Worm (Caenorhabditis elegans) whole organism, L4 larva: ENCODE measurements around the gene aakg-5.

Experiments used
- F10B5.3 ChIP-seq: sonication (generic microtip); optimal IDR thresholded peaks from 2 replicates; lab custom pipeline; 2016; ENCODE audit warnings: mild to moderate bottlenecking, missing genetic modification characterization, missing compliant biosample characterization
- F37D6.2 ChIP-seq: sonication (generic microtip); optimal IDR thresholded peaks from 2 replicates; lab custom pipeline; 2016; ENCODE audit warnings: mild to moderate bottlenecking, missing genetic modification characterization, missing compliant biosample characterization
- F44E2.7 ChIP-seq: fragments of 200-800 bp; sonication (Bioruptor generic); IDR thresholded peaks from 2 replicates; pipeline ENCODE4 v2.1.2; 2022; ENCODE audit warnings: missing genetic modification characterization, missing compliant biosample characterization
- R02D3.7 ChIP-seq: fragments of 150-350 bp; sonication (generic microtip); optimal IDR thresholded peaks from 3 replicates; lab custom pipeline; 2014; ENCODE audit warnings: missing biosample characterization, missing genetic modification characterization
- Y105C5A.15 ChIP-seq: fragments of 200-800 bp; sonication (Bioruptor generic); IDR thresholded peaks from 2 replicates; pipeline ENCODE4 v1.3.6; 2022; ENCODE audit warnings: missing genetic modification characterization, missing compliant biosample characterization
- Y48G9A.11 ChIP-seq: fragments of 200-800 bp; sonication (Bioruptor generic); IDR thresholded peaks from 2 replicates; pipeline ENCODE4 v1.3.6; 2022; ENCODE audit warnings: missing genetic modification reagents, missing genetic modification characterization, missing compliant biosample characterization
- Y5F2A.4 ChIP-seq: fragments of 200-800 bp; sonication (Bioruptor generic); optimal IDR thresholded peaks from 2 replicates; lab custom pipeline; 2018; ENCODE audit warnings: mild to moderate bottlenecking, missing genetic modification characterization, missing compliant biosample characterization
- Y75B8A.6 ChIP-seq: fragments of 200-800 bp; sonication (Bioruptor generic); IDR thresholded peaks from 2 replicates; pipeline ENCODE4 v1.3.6; 2022; ENCODE audit warnings: missing genetic modification reagents, missing genetic modification characterization, missing compliant biosample characterization
- ama-1 ChIP-seq: fragments of 150-350 bp; optimal IDR thresholded peaks from 2 replicates; lab custom pipeline; 2014; ENCODE audit warnings: inconsistent platforms, mixed read lengths
- attf-4 ChIP-seq: sonication (generic microtip); optimal IDR thresholded peaks from 3 replicates; lab custom pipeline; 2017; ENCODE audit warnings: missing biosample characterization, missing genetic modification characterization
- ceh-20 ChIP-seq: fragments of 200-800 bp; sonication (Bioruptor generic); IDR thresholded peaks from 2 replicates; pipeline ENCODE4 v1.3.6; 2022; ENCODE audit warnings: missing genetic modification reagents, missing genetic modification characterization, missing compliant biosample characterization
- ceh-28 ChIP-seq: fragments of 150-350 bp; optimal IDR thresholded peaks from 2 replicates; lab custom pipeline; 2014; ENCODE audit warnings: missing biosample characterization, missing genetic modification reagents, missing genetic modification characterization
- ceh-32 ChIP-seq: sonication (generic microtip); optimal IDR thresholded peaks from 2 replicates; lab custom pipeline; 2016; ENCODE audit warnings: mild to moderate bottlenecking, missing genetic modification characterization, missing compliant biosample characterization; ENCODE audit not compliant: poor library complexity
- ceh-62 ChIP-seq: sonication (generic microtip); optimal IDR thresholded peaks from 2 replicates; lab custom pipeline; 2017; ENCODE audit warnings: missing biosample characterization, missing genetic modification characterization
- cey-2 ChIP-seq: sonication (generic microtip); optimal IDR thresholded peaks from 3 replicates; lab custom pipeline; 2017; ENCODE audit warnings: missing genetic modification characterization, mild to moderate bottlenecking, missing compliant biosample characterization, antibody characterized with exemption, borderline replicate concordance; ENCODE audit not compliant: insufficient read depth
- daf-12 ChIP-seq: fragments of 150-350 bp; optimal IDR thresholded peaks from 2 replicates; lab custom pipeline; 2014; ENCODE audit warnings: missing biosample characterization, missing genetic modification reagents, missing genetic modification characterization
- daf-16 ChIP-seq, 3 experiments: sonication (generic microtip); optimal IDR thresholded peaks; 2 replicates each; lab custom pipeline; 2016 to 2017; ENCODE audit warnings: missing genetic modification characterization in 3 of 3, missing genetic modification reagents in 3 of 3, mild to moderate bottlenecking in 2 of 3, missing compliant biosample characterization in 2 of 3, missing biosample characterization in 1 of 3, moderate library complexity in 1 of 3
- dmd-6 ChIP-seq: fragments of 200-800 bp; sonication (Bioruptor generic); IDR thresholded peaks from 2 replicates; pipeline ENCODE4 v1.3.6; 2022; ENCODE audit warnings: missing genetic modification reagents, missing genetic modification characterization, missing compliant biosample characterization
- dmd-9 ChIP-seq: fragments of 200-800 bp; sonication (Bioruptor generic); IDR thresholded peaks from 2 replicates; pipeline ENCODE4 v1.3.6; 2022; ENCODE audit warnings: missing genetic modification reagents, missing genetic modification characterization, missing compliant biosample characterization
- dpl-1 ChIP-seq: fragments of 150-350 bp; optimal IDR thresholded peaks from 2 replicates; lab custom pipeline; 2014; ENCODE audit warnings: missing biosample characterization, missing genetic modification reagents, missing genetic modification characterization
- duxl-1 ChIP-seq: sonication (generic microtip); optimal IDR thresholded peaks from 2 replicates; lab custom pipeline; 2016; ENCODE audit warnings: mild to moderate bottlenecking, missing genetic modification characterization, moderate library complexity, missing compliant biosample characterization; ENCODE audit not compliant: poor library complexity
- egl-27 ChIP-seq: sonication (generic microtip); optimal IDR thresholded peaks from 3 replicates; lab custom pipeline; 2017; ENCODE audit warnings: missing biosample characterization, missing genetic modification reagents, missing genetic modification characterization
- egl-43 ChIP-seq: fragments of 200-800 bp; sonication (Bioruptor generic); IDR thresholded peaks from 2 replicates; pipeline ENCODE4 v1.3.6; 2022; ENCODE audit warnings: missing genetic modification reagents, missing genetic modification characterization, missing compliant biosample characterization
- fos-1 ChIP-seq: fragments of 150-350 bp; optimal IDR thresholded peaks from 2 replicates; lab custom pipeline; 2014; ENCODE audit warnings: missing biosample characterization, missing genetic modification characterization
- gei-8 ChIP-seq: fragments of 200-800 bp; sonication (Bioruptor generic); optimal IDR thresholded peaks from 2 replicates; lab custom pipeline; 2018; ENCODE audit warnings: mild to moderate bottlenecking, missing genetic modification characterization, missing compliant biosample characterization
- hlh-11 ChIP-seq: fragments of 200-800 bp; sonication (Bioruptor generic); optimal IDR thresholded peaks from 2 replicates; lab custom pipeline; 2018; ENCODE audit warnings: mild to moderate bottlenecking, missing genetic modification characterization, missing compliant biosample characterization
- hlh-30 ChIP-seq: sonication (generic microtip); optimal IDR thresholded peaks from 2 replicates; lab custom pipeline; 2017; ENCODE audit warnings: antibody characterized with exemption, mild to moderate bottlenecking, missing genetic modification characterization, missing compliant biosample characterization; ENCODE audit not compliant: insufficient read depth
- lsy-2 ChIP-seq, 2 experiments: fragments of 150-350 bp in 1 of 2; sonication (generic microtip) in 1 of 2; optimal IDR thresholded peaks; 2 replicates each; lab custom pipeline; 2014 to 2017; ENCODE audit warnings: missing biosample characterization in 2 of 2, missing genetic modification characterization in 2 of 2
- madf-9 ChIP-seq: fragments of 200-800 bp; sonication (Bioruptor generic); conservative IDR thresholded peaks from 2 replicates; pipeline ENCODE4 v1.3.6; 2022; ENCODE audit warnings: missing genetic modification reagents, missing genetic modification characterization, missing compliant biosample characterization
- mdt-29 ChIP-seq: fragments of 200-800 bp; sonication (Bioruptor generic); IDR thresholded peaks from 2 replicates; pipeline ENCODE4 v1.3.6; 2022; ENCODE audit warnings: missing genetic modification reagents, missing genetic modification characterization, missing compliant biosample characterization
- mep-1 ChIP-seq: fragments of 150-350 bp; sonication (generic microtip); optimal IDR thresholded peaks from 3 replicates; lab custom pipeline; 2014; ENCODE audit warnings: missing biosample characterization, missing genetic modification characterization
- mxl-3 ChIP-seq: fragments of 200-800 bp; sonication (Bioruptor generic); optimal IDR thresholded peaks from 2 replicates; lab custom pipeline; 2018; ENCODE audit warnings: mild to moderate bottlenecking, missing genetic modification characterization, missing compliant biosample characterization
- nhr-102 ChIP-seq: sonication (generic microtip); optimal IDR thresholded peaks from 2 replicates; lab custom pipeline; 2016; ENCODE audit warnings: mild to moderate bottlenecking, missing genetic modification characterization, moderate library complexity, missing compliant biosample characterization
- nhr-111 ChIP-seq: fragments of 200-800 bp; sonication (Bioruptor generic); optimal IDR thresholded peaks from 2 replicates; lab custom pipeline; 2018; ENCODE audit warnings: mild to moderate bottlenecking, missing genetic modification characterization, missing compliant biosample characterization
- nhr-25 ChIP-seq: sonication (generic microtip); optimal IDR thresholded peaks from 2 replicates; lab custom pipeline; 2017; ENCODE audit warnings: missing genetic modification characterization, mild to moderate bottlenecking, missing compliant biosample characterization, antibody characterized with exemption, moderate library complexity, borderline replicate concordance; ENCODE audit not compliant: insufficient read depth
- nhr-41 ChIP-seq: fragments of 200-800 bp; sonication (Bioruptor generic); IDR thresholded peaks from 2 replicates; pipeline ENCODE4 v1.3.6; 2022; ENCODE audit warnings: missing genetic modification reagents, missing genetic modification characterization, missing compliant biosample characterization
- nhr-42 ChIP-seq: fragments of 200-800 bp; sonication (Bioruptor generic); IDR thresholded peaks from 2 replicates; pipeline ENCODE4 v1.3.6; 2022; ENCODE audit warnings: missing genetic modification characterization, missing compliant biosample characterization
- nhr-48 ChIP-seq: sonication (generic microtip); optimal IDR thresholded peaks from 2 replicates; lab custom pipeline; 2016; ENCODE audit warnings: mild to moderate bottlenecking, missing genetic modification characterization, missing compliant biosample characterization
- nhr-6 ChIP-seq: fragments of 150-350 bp; optimal IDR thresholded peaks from 2 replicates; lab custom pipeline; 2014; ENCODE audit warnings: missing biosample characterization, missing genetic modification characterization
- nhr-76 ChIP-seq: fragments of 150-350 bp; optimal IDR thresholded peaks from 2 replicates; lab custom pipeline; 2014; ENCODE audit warnings: missing biosample characterization, missing genetic modification characterization
- php-3 ChIP-seq: fragments of 200-800 bp; sonication (Bioruptor generic); IDR thresholded peaks from 2 replicates; pipeline ENCODE4 v1.3.6; 2022; ENCODE audit warnings: missing genetic modification reagents, missing genetic modification characterization, missing compliant biosample characterization
- pqm-1 ChIP-seq: sonication (generic microtip); optimal IDR thresholded peaks from 2 replicates; lab custom pipeline; 2017; ENCODE audit warnings: missing biosample characterization, missing genetic modification characterization
- rbr-2 ChIP-seq: sonication (generic microtip); optimal IDR thresholded peaks from 2 replicates; lab custom pipeline; 2016; ENCODE audit warnings: missing genotype, missing genetic modification characterization, missing compliant biosample characterization
- saeg-2 ChIP-seq: fragments of 200-800 bp; sonication (Bioruptor generic); IDR thresholded peaks from 2 replicates; pipeline ENCODE4 v1.3.6; 2022; ENCODE audit warnings: missing genetic modification reagents, missing genetic modification characterization, missing compliant biosample characterization
- sdz-12 ChIP-seq: fragments of 200-800 bp; sonication (Bioruptor generic); optimal IDR thresholded peaks from 2 replicates; lab custom pipeline; 2018; ENCODE audit warnings: mild to moderate bottlenecking, missing genetic modification characterization, missing compliant biosample characterization
- snpc-1.2 ChIP-seq: fragments of 200-800 bp; sonication (Bioruptor generic); IDR thresholded peaks from 2 replicates; pipeline ENCODE4 v1.3.6; 2022; ENCODE audit warnings: missing genetic modification reagents, missing genetic modification characterization, missing compliant biosample characterization
- tag-97 ChIP-seq: fragments of 200-800 bp; sonication (Bioruptor generic); IDR thresholded peaks from 2 replicates; pipeline ENCODE4 v1.3.6; 2022; ENCODE audit warnings: missing genetic modification characterization, missing compliant biosample characterization
- unc-130 ChIP-seq: sonication (generic microtip); optimal IDR thresholded peaks from 2 replicates; lab custom pipeline; 2016; ENCODE audit warnings: missing genetic modification reagents, missing genetic modification characterization, missing compliant biosample characterization
- vab-7 ChIP-seq: fragments of 200-800 bp; sonication (Bioruptor generic); IDR thresholded peaks from 2 replicates; pipeline ENCODE4 v1.3.6; 2022; ENCODE audit warnings: missing genetic modification reagents, missing genetic modification characterization, missing compliant biosample characterization
- zfp-2 ChIP-seq: sonication (generic microtip); optimal IDR thresholded peaks from 2 replicates; lab custom pipeline; 2016; ENCODE audit warnings: mild to moderate bottlenecking, missing genetic modification characterization, missing compliant biosample characterization
- zip-11 ChIP-seq: fragments of 200-800 bp; sonication (Bioruptor generic); IDR thresholded peaks from 2 replicates; pipeline ENCODE4 v1.3.6; 2022; ENCODE audit warnings: missing genetic modification characterization, missing compliant biosample characterization

Gene aakg-5

DNA sequence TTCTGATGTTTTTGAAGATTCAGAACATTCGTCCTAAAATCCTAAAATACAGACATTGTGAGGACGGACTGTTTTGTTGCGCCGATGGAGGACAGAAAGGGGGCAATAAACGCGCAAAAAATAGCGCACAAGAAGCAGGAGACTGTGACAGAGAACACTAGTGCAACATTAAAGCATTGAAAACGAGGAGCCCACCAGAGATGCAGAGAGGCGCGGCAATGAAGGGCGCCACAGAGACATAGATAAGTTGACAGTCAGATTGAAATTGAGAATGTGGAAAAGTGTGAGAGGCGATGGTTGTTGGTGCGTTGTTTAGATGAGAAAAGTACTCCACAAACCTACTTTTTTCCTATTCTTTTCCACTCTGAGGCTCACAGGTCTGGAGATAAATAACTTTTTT, at the start of gene aakg-5:
Gene aakg-5, minus strand, starts transcription at position 159 of the 400 bp plus-strand sequence.
- peak; percentile 91 for TF ChIP-seq dmd-6
- no peak for TF ChIP-seq ceh-62 (tag; lab: Kevin White, UChicago)
- TF ChIP-seq ceh-20, result peak; percentile 48; the same call in 1 of the 2 replicates
- no peak for TF ChIP-seq R02D3.7
- TF ChIP-seq hlh-30 (tag; lab: Kevin White, UChicago), result peak; percentile 70
- no peak for TF ChIP-seq Y5F2A.4 (GFP tag; lab: Kevin White, UChicago)
- no peak for TF ChIP-seq F10B5.3 (tag; lab: Kevin White, UChicago)
- TF ChIP-seq lsy-2 (tag; optimal IDR thresholded peaks at IDR 0.05; lab: Kevin White, UChicago), result peak; percentile 25 to 82
- no peak for TF ChIP-seq unc-130 (GFP tag; lab: Kevin White, UChicago)
- TF ChIP-seq zip-11 (GFP tag; lab: Robert Waterston, UW), result no peak
- TF ChIP-seq nhr-42, result no peak
- no peak for TF ChIP-seq nhr-102 (tag; lab: Kevin White, UChicago)
- peak; percentile 22 to 63 for TF ChIP-seq daf-16 (GFP tag; optimal IDR thresholded peaks at IDR 0.05; lab: Kevin White, UChicago)
- peak; percentile 87 for TF ChIP-seq daf-16 (tag; optimal IDR thresholded peaks at IDR 0.05; lab: Kevin White, UChicago)
- TF ChIP-seq sdz-12 (GFP tag; lab: Kevin White, UChicago), result no peak
- no peak for TF ChIP-seq ceh-28
- no peak for TF ChIP-seq gei-8 (GFP tag; lab: Kevin White, UChicago)
- TF ChIP-seq F37D6.2, result no peak
- no peak for TF ChIP-seq snpc-1.2 (GFP tag; lab: Robert Waterston, UW)
- TF ChIP-seq Y48G9A.11 (GFP tag; lab: Robert Waterston, UW), result no peak
- no peak for TF ChIP-seq ceh-32 (tag; lab: Kevin White, UChicago)
- TF ChIP-seq tag-97 (GFP tag; lab: Robert Waterston, UW), result no peak
- TF ChIP-seq F44E2.7 (GFP tag; lab: Robert Waterston, UW), result no peak
- peak; percentile 95 for TF ChIP-seq hlh-11 (tag; lab: Kevin White, UChicago)
- no peak for TF ChIP-seq madf-9 (GFP tag; lab: Robert Waterston, UW)
- TF ChIP-seq saeg-2 (GFP tag; lab: Robert Waterston, UW), result no peak
- no peak for TF ChIP-seq zfp-2 (tag; lab: Kevin White, UChicago)
- no peak for TF ChIP-seq nhr-111 (GFP tag; lab: Kevin White, UChicago)
- peak; percentile 88 for TF ChIP-seq nhr-25 (tag; lab: Kevin White, UChicago)
- 0 out of 2 replicates have a peak, but pooled peaks have one; percentile 28 for TF ChIP-seq nhr-41 (GFP tag; lab: Robert Waterston, UW)
- no peak for TF ChIP-seq egl-43 (GFP tag; lab: Robert Waterston, UW)
- TF ChIP-seq mdt-29 (GFP tag; lab: Robert Waterston, UW), result no peak
- TF ChIP-seq vab-7 (GFP tag; lab: Robert Waterston, UW), result no peak
- TF ChIP-seq nhr-48 (tag; lab: Kevin White, UChicago), result peak; percentile 84
- no peak for TF ChIP-seq attf-4 (tag; lab: Kevin White, UChicago)
- TF ChIP-seq mep-1 (tag; lab: Kevin White, UChicago), result peak; percentile 73
- TF ChIP-seq pqm-1, result peak; percentile 32
- TF ChIP-seq rbr-2, result peak; percentile 70
- TF ChIP-seq Y75B8A.6 (GFP tag; lab: Robert Waterston, UW), result 0 out of 2 replicates have a peak, but pooled peaks have one; percentile 41
- no peak for TF ChIP-seq duxl-1
- peak; percentile 84 for TF ChIP-seq php-3 (GFP tag; lab: Robert Waterston, UW)
- TF ChIP-seq daf-12 (tag; lab: Kevin White, UChicago), result no peak
- no peak for TF ChIP-seq fos-1 (tag; lab: Kevin White, UChicago)
- no peak for TF ChIP-seq egl-27 (tag; lab: Kevin White, UChicago)
- TF ChIP-seq nhr-76 (tag; lab: Kevin White, UChicago), result no peak
- peak; percentile 63 for TF ChIP-seq dpl-1 (GFP tag; lab: Kevin White, UChicago)
- TF ChIP-seq nhr-6 (tag; lab: Kevin White, UChicago), result peak; percentile 80
- no peak for TF ChIP-seq dmd-9
- no peak for TF ChIP-seq cey-2 (tag; lab: Kevin White, UChicago)
- TF ChIP-seq mxl-3, result peak; percentile 55
- TF ChIP-seq Y105C5A.15 (GFP tag; lab: Robert Waterston, UW), result no peak
- no peak for TF ChIP-seq ama-1
